Fruit fly (Drosophila melanogaster) whole organism, wandering third instar larva: ENCODE measurements around the gene Septin4.

Source experiments
- Abd-B ChIP-seq: fragments of >200 bp; optimal IDR thresholded peaks from 2 replicates; lab custom pipeline; 2017; ENCODE audit warnings: missing biosample characterization, missing genetic modification characterization
- CG32264 ChIP-seq: fragments of 200-800 bp; sonication (Bioruptor generic); optimal IDR thresholded peaks from 2 replicates; lab custom pipeline; 2016; ENCODE audit warnings: missing biosample characterization, missing genetic modification characterization
- CG9705 ChIP-seq: fragments of 200-800 bp; sonication (Bioruptor generic); optimal IDR thresholded peaks from 2 replicates; lab custom pipeline; 2018; ENCODE audit warnings: missing biosample characterization, mild to moderate bottlenecking, missing genetic modification characterization
- CrebA ChIP-seq: fragments of 200-800 bp; sonication (Bioruptor generic); optimal IDR thresholded peaks from 2 replicates; lab custom pipeline; 2016; ENCODE audit warnings: missing biosample characterization, mild to moderate bottlenecking, missing genetic modification characterization, borderline replicate concordance
- Dfd ChIP-seq: fragments of >200 bp; optimal IDR thresholded peaks from 2 replicates; lab custom pipeline; 2017; ENCODE audit warnings: missing biosample characterization, missing genetic modification characterization
- Dif ChIP-seq: fragments of 200-275, 200-300 bp; sonication (Bioruptor generic); optimal IDR thresholded peaks from 2 replicates; lab custom pipeline; 2018; ENCODE audit warnings: missing biosample characterization, missing genetic modification characterization; ENCODE audit not compliant: partially characterized antibody
- GATAd ChIP-seq: sonication (Bioruptor generic); optimal IDR thresholded peaks from 2 replicates; lab custom pipeline; 2016; ENCODE audit warnings: missing biosample characterization, missing genetic modification characterization
- HLH106 ChIP-seq: fragments of 200-800 bp; optimal IDR thresholded peaks from 3 replicates; lab custom pipeline; 2019; ENCODE audit warnings: missing biosample characterization, mild to moderate bottlenecking, missing genetic modification characterization, moderate library complexity
- Hnf4 ChIP-seq: fragments of 200-800 bp; sonication (Bioruptor generic); optimal IDR thresholded peaks from 2 replicates; lab custom pipeline; 2016; ENCODE audit warnings: missing biosample characterization, mild to moderate bottlenecking, missing genetic modification characterization
- Hr78 ChIP-seq: fragments of >200 bp; optimal IDR thresholded peaks from 2 replicates; lab custom pipeline; 2017; ENCODE audit warnings: missing biosample characterization, missing genetic modification characterization
- Hr83 ChIP-seq: fragments of 200-300 bp; sonication (Bioruptor generic); optimal IDR thresholded peaks from 2 replicates; lab custom pipeline; 2016; ENCODE audit warnings: missing biosample characterization, mild to moderate bottlenecking, missing genetic modification characterization, moderate library complexity; ENCODE audit not compliant: poor library complexity, severe bottlenecking
- Jra ChIP-seq: sonication (Bioruptor generic); optimal IDR thresholded peaks from 2 replicates; lab custom pipeline; 2016; ENCODE audit warnings: missing biosample characterization, missing genetic modification characterization
- Mio ChIP-seq: sonication (Bioruptor generic); optimal IDR thresholded peaks from 2 replicates; lab custom pipeline; 2016; ENCODE audit warnings: missing biosample characterization, missing genetic modification characterization
- Myc ChIP-seq: fragments of >200 bp; optimal IDR thresholded peaks from 2 replicates; lab custom pipeline; 2017
- N ChIP-seq: fragments of >200 bp; optimal IDR thresholded peaks from 2 replicates; lab custom pipeline; 2018; ENCODE audit warnings: missing biosample characterization, missing external identifiers, missing genetic modification characterization
- OdsH ChIP-seq: fragments of 200-800 bp; sonication (Bioruptor generic); optimal IDR thresholded peaks from 2 replicates; lab custom pipeline; 2016; ENCODE audit warnings: missing biosample characterization, mild to moderate bottlenecking, missing genetic modification characterization
- Rel ChIP-seq, 2 experiments: fragments of 200-800 bp; sonication (Bioruptor generic) in 1 of 2; optimal IDR thresholded peaks; 2 replicates in 1 of 2; 3 replicates in 1 of 2; lab custom pipeline; 2016 to 2019; ENCODE audit warnings: mild to moderate bottlenecking in 2 of 2, missing biosample characterization in 2 of 2, missing genetic modification characterization in 2 of 2, moderate library complexity in 1 of 2
- Sp1 ChIP-seq: fragments of 200-800 bp; sonication (Bioruptor generic); optimal IDR thresholded peaks from 3 replicates; lab custom pipeline; 2019; ENCODE audit warnings: missing biosample characterization, mild to moderate bottlenecking, missing genetic modification characterization, moderate library complexity
- Vsx2 ChIP-seq: fragments of 200-300, 225-300 bp; sonication (Bioruptor generic); optimal IDR thresholded peaks from 2 replicates; lab custom pipeline; 2018; ENCODE audit warnings: missing biosample characterization, missing genetic modification characterization; ENCODE audit not compliant: partially characterized antibody
- br ChIP-seq: fragments of 200-800 bp; sonication (Bioruptor generic); optimal IDR thresholded peaks from 2 replicates; lab custom pipeline; 2016; ENCODE audit warnings: missing biosample characterization, missing genetic modification characterization
- brk ChIP-seq: fragments of 200-800 bp; sonication (Bioruptor generic); optimal IDR thresholded peaks from 2 replicates; lab custom pipeline; 2016; ENCODE audit warnings: missing biosample characterization, mild to moderate bottlenecking, missing genetic modification characterization
- dl ChIP-seq, 2 experiments: fragments of 175-275, 200-275 bp in 1 of 2; fragments of 200-275 bp in 1 of 2; sonication (Bioruptor generic); optimal IDR thresholded peaks; lab custom pipeline; 2018; ENCODE audit warnings: mild to moderate bottlenecking in 2 of 2, missing biosample characterization in 2 of 2, missing genetic modification characterization in 2 of 2, moderate library complexity in 2 of 2; ENCODE audit not compliant: partially characterized antibody in 2 of 2, insufficient read depth in 1 of 2
- dmrt93B ChIP-seq: fragments of 200-800 bp; sonication (Bioruptor generic); optimal IDR thresholded peaks from 2 replicates; lab custom pipeline; 2018; ENCODE audit warnings: missing biosample characterization, mild to moderate bottlenecking, missing genetic modification characterization
- dsf ChIP-seq: sonication (Bioruptor generic); optimal IDR thresholded peaks from 2 replicates; lab custom pipeline; 2016; ENCODE audit warnings: missing biosample characterization, missing genetic modification characterization, borderline replicate concordance
- ey ChIP-seq: fragments of 200-800 bp; sonication (Bioruptor generic); optimal IDR thresholded peaks from 2 replicates; lab custom pipeline; 2016; ENCODE audit warnings: missing biosample characterization, missing genetic modification characterization
- foxo ChIP-seq, 2 experiments: fragments of 200-800 bp; sonication (Bioruptor generic); optimal IDR thresholded peaks; 2 replicates in 1 of 2; 3 replicates in 1 of 2; lab custom pipeline; 2016 to 2017; ENCODE audit warnings: missing biosample characterization in 2 of 2, missing genetic modification characterization in 2 of 2
- fru ChIP-seq: fragments of 200-800 bp; sonication (Bioruptor generic); optimal IDR thresholded peaks from 3 replicates; lab custom pipeline; 2016; ENCODE audit warnings: missing biosample characterization, mild to moderate bottlenecking, missing genetic modification characterization
- h ChIP-seq: fragments of 200-800 bp; sonication (Bioruptor generic); optimal IDR thresholded peaks from 3 replicates; lab custom pipeline; 2016; ENCODE audit warnings: missing biosample characterization, mild to moderate bottlenecking, missing genetic modification characterization
- jim ChIP-seq: fragments of 175-275, 200-325 bp; sonication (Bioruptor generic); optimal IDR thresholded peaks from 2 replicates; lab custom pipeline; 2016; ENCODE audit warnings: missing biosample characterization, mild to moderate bottlenecking, missing genetic modification characterization
- lola ChIP-seq: fragments of >200 bp; optimal IDR thresholded peaks from 2 replicates; lab custom pipeline; 2017; ENCODE audit warnings: missing biosample characterization, missing genetic modification characterization
- pan ChIP-seq: fragments of >200 bp; optimal IDR thresholded peaks from 2 replicates; lab custom pipeline; 2017
- psq ChIP-seq: fragments of 200-800 bp; sonication (Bioruptor generic); optimal IDR thresholded peaks from 3 replicates; lab custom pipeline; 2017; ENCODE audit warnings: missing biosample characterization, mild to moderate bottlenecking, missing genetic modification characterization, moderate library complexity
- rgr ChIP-seq: fragments of 200-800 bp; sonication (Bioruptor generic); optimal IDR thresholded peaks from 3 replicates; lab custom pipeline; 2016; ENCODE audit warnings: missing biosample characterization, mild to moderate bottlenecking, missing genetic modification characterization
- sage ChIP-seq: fragments of 200-800 bp; sonication (Bioruptor generic); optimal IDR thresholded peaks from 2 replicates; lab custom pipeline; 2016; ENCODE audit warnings: missing biosample characterization, mild to moderate bottlenecking, missing genetic modification characterization
- sv ChIP-seq: fragments of 200-800 bp; sonication (Bioruptor generic); optimal IDR thresholded peaks from 3 replicates; lab custom pipeline; 2016; ENCODE audit warnings: missing biosample characterization, missing genetic modification characterization
- tai ChIP-seq: sonication (Bioruptor generic); optimal IDR thresholded peaks from 2 replicates; lab custom pipeline; 2016; ENCODE audit warnings: missing biosample characterization, missing genetic modification characterization
- usp ChIP-seq: fragments of >200 bp; optimal IDR thresholded peaks from 2 replicates; lab custom pipeline; 2017; ENCODE audit warnings: missing biosample characterization, missing genetic modification characterization
- woc ChIP-seq: sonication (Bioruptor generic); optimal IDR thresholded peaks from 2 replicates; lab custom pipeline; 2016; ENCODE audit warnings: missing biosample characterization, mild to moderate bottlenecking, missing genetic modification characterization

The Septin4 gene

DNA sequence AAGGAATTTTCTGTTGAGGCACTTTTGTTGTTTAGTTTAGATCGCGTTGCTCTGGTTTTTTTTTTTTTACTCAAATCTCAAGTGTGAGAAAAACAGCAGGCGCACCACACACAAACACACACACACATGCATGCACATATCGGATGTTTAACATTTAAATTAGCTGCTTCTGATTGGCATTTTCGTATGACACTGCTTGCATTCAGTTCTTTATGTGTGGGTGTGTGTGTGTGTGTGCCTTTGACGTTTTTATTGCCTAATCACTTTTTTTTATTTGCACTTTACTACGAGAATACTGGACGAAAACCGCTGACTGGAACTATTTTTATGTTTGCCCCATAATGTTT lies 46.6 kb downstream of the Septin4 start:
- TF ChIP-seq Jra (no peak), jim (GFP tag; lab: Kevin White, UChicago) (no peak), ey (no peak), brk (GFP tag; lab: Kevin White, UChicago) (no peak), psq (no peak), pan (lab: Kevin White, UChicago) (no peak), dsf (no peak), Dfd (GFP tag; lab: Kevin White, UChicago) (no peak), GATAd (GFP tag; lab: Kevin White, UChicago) (no peak), fru (GFP tag; lab: Kevin White, UChicago) (no peak), h (GFP tag; lab: Kevin White, UChicago) (no peak), rgr (GFP tag; lab: Kevin White, UChicago) (no peak), CG32264 (GFP tag; lab: Kevin White, UChicago) (no peak), br (GFP tag; lab: Kevin White, UChicago) (no peak), woc (GFP tag; lab: Kevin White, UChicago) (no peak), HLH106 (tag; lab: Kevin White, UChicago) (no peak), dmrt93B (GFP tag; lab: Kevin White, UChicago) (no peak), dl (GFP tag; optimal IDR thresholded peaks at IDR 0.05; lab: Kevin White, UChicago; ENCODE audit: insufficient read depth in 1 of 2, partially characterized antibody in 2 of 2) (no peak), Vsx2 (no peak), Hr78 (GFP tag; lab: Kevin White, UChicago) (no peak)

dm6 chrX:16647737-16648434 lies 47.1 kb downstream of the Septin4 start:
- TF ChIP-seq Rel (GFP tag; optimal IDR thresholded peaks at IDR 0.05; lab: Kevin White, UChicago) (no peak), Rel (tag; optimal IDR thresholded peaks at IDR 0.05; lab: Kevin White, UChicago) (peak; percentile 8), Sp1 (no peak), Dif (GFP tag; lab: Kevin White, UChicago) (peak; percentile 61), psq (peak; percentile 25)

- TF ChIP-seq sage (no peak), Jra (no peak), sv (no peak), foxo (GFP tag; optimal IDR thresholded peaks at IDR 0.05; lab: Kevin White, UChicago) (peak in 1 of 2 experiments; percentile 36), fru (GFP tag; lab: Kevin White, UChicago) (peak; percentile 9), N (GFP tag; lab: Kevin White, UChicago) (no peak), h (GFP tag; lab: Kevin White, UChicago) (no peak), dmrt93B (GFP tag; lab: Kevin White, UChicago) (peak; percentile 9), usp (GFP tag; lab: Kevin White, UChicago) (no peak), CG32264 (GFP tag; lab: Kevin White, UChicago) (no peak), CrebA (GFP tag; lab: Kevin White, UChicago) (no peak), pan (lab: Kevin White, UChicago) (no peak), psq (no peak), Abd-B (GFP tag; lab: Kevin White, UChicago) (no peak), brk (GFP tag; lab: Kevin White, UChicago) (no peak), Dif (GFP tag; lab: Kevin White, UChicago) (no peak), lola (no peak), HLH106 (tag; lab: Kevin White, UChicago) (no peak), GATAd (GFP tag; lab: Kevin White, UChicago) (no peak), Dfd (GFP tag; lab: Kevin White, UChicago) (no peak), rgr (GFP tag; lab: Kevin White, UChicago) (no peak), CG9705 (GFP tag; lab: Kevin White, UChicago) (no peak), br (GFP tag; lab: Kevin White, UChicago) (no peak), ey (peak; percentile 29), Hnf4 (GFP tag; lab: Kevin White, UChicago) (no peak), Rel (GFP tag; optimal IDR thresholded peaks at IDR 0.05; lab: Kevin White, UChicago) (no peak), Rel (tag; optimal IDR thresholded peaks at IDR 0.05; lab: Kevin White, UChicago) (no peak), jim (GFP tag; lab: Kevin White, UChicago) (no peak), Hr78 (GFP tag; lab: Kevin White, UChicago) (no peak), Sp1 (peak; percentile 10), woc (GFP tag; lab: Kevin White, UChicago) (peak; percentile 30), tai (GFP tag; lab: Kevin White, UChicago) (no peak), Mio (GFP tag; lab: Kevin White, UChicago) (no peak), dsf (no peak), Myc (lab: Kevin White, UChicago) (no peak), dl (GFP tag; optimal IDR thresholded peaks at IDR 0.05; lab: Kevin White, UChicago; ENCODE audit: insufficient read depth in 1 of 2, partially characterized antibody in 2 of 2) (no peak), Hr83 (no peak), OdsH (GFP tag; lab: Kevin White, UChicago) (no peak), Vsx2 (no peak)
- TF ChIP-seq, all 38 proteins: peak for 6
Measured at dm6 chrX:16647092-16647632, 47.8 kb downstream of the Septin4 start.
